Worm (Caenorhabditis elegans): ENCODE data around the gene clec-254.

Gene clec-254

ce11 chrV:18748726-18749125, 5.5 kb downstream of the clec-254 start, which contains the start of gene clec-252:
Gene clec-252 (minus strand): TSS chrV:18748826.
- TF ChIP-seq skn-1 (tag; optimal IDR thresholded peaks at IDR 0.05), result no peak
- no peak for TF ChIP-seq zfp-2 (tag; optimal IDR thresholded peaks at IDR 0.05)
- TF ChIP-seq zip-2 (tag; optimal IDR thresholded peaks at IDR 0.05), result no peak
- peak in 1 of 2 experiments; percentile 41 for TF ChIP-seq unc-62 (GFP tag; optimal IDR thresholded peaks at IDR 0.05 in 1 of 2)
- no peak for TF ChIP-seq unc-62 (tag; optimal IDR thresholded peaks at IDR 0.05)

DNA sequence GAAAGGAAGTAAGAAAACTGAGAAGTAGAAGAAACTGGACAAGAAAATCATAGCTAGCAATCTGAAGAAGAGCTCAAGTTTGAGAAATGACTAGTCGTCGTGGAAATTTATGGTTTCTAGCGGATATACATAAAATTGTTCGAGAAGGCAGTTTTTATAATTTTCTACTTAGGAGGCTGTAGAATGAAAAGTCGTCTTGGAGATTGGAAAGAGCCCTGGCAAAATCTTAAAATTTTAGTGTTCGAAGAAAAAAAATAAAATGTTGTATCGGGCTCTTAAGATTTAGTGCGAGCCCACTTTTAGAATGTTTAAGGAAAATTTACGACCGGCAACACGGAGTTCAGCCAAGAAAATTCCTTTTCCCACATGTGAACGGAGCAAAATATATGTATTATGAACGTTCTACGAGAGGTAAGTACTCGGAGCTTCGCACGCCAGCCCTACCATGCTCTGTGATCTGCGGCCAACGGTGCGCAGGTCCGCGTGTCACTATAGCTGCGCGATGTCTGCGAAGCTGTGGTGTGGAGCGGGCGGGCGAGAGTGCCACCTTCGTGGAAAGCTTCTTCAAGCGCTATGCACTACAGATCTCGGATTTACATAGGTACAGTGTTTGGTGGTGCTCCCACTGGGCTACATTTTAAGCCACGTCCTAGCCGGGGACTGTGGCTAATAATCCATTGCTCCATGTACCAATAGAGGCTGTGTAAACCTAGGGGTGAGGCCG, 7.1 kb downstream of the clec-254 start, which contains the start of gene clec-251:
Gene clec-251, minus strand, starts transcription at position 51 of the 724 bp plus-strand sequence.
- TF ChIP-seq egl-43 (GFP tag; IDR thresholded peaks at IDR 0.05) (no peak), F49E8.2 (tag; optimal IDR thresholded peaks at IDR 0.05; ENCODE audit: borderline replicate concordance) (no peak), set-16 (GFP tag; IDR thresholded peaks at IDR 0.05) (peak; percentile 51; the same call in 1 of the 2 replicates), ZK337.2 (GFP tag; IDR thresholded peaks at IDR 0.05) (no peak), lsy-2 (tag; optimal IDR thresholded peaks at IDR 0.05) (no peak), aha-1 (tag) (peak; percentile 35)

DNA sequence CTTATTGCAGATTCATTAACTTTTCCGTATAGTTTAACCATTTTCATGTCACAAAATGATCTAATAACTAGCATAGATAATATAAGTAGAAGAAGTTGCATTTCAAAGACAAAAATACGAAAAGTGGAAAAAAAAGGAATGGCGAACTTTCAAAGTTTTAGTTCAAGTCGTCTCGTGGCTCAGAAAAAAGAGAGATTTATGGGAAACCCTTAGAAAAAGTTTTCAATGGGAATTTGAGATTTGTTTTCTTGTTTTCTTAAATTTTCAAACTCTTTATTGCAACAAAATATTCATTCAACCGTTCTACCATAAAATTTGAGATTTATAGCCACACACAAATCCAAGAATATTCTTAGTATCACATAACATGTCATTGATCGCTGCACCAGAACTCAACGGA, 12.1 kb downstream of the clec-254 start, which contains the start of gene clec-250:
Gene clec-250, minus strand, starts transcription at position 101 of the 400 bp plus-strand sequence.
- TF ChIP-seq gei-8 (GFP tag; optimal IDR thresholded peaks at IDR 0.05), result no peak
- TF ChIP-seq snpc-4 (tag; optimal IDR thresholded peaks at IDR 0.05), result no peak
- TF ChIP-seq php-3 (GFP tag; IDR thresholded peaks at IDR 0.05), result no peak
- TF ChIP-seq nhr-102 (tag; optimal IDR thresholded peaks at IDR 0.05), result no peak
- TF ChIP-seq nhr-25 (tag; optimal IDR thresholded peaks at IDR 0.05; ENCODE audit: borderline replicate concordance, insufficient read depth), result no peak
- no peak for TF ChIP-seq hif-1 (tag; optimal IDR thresholded peaks at IDR 0.05)
- no peak for TF ChIP-seq ceh-32 (tag; optimal IDR thresholded peaks at IDR 0.05; ENCODE audit: poor library complexity)

DNA sequence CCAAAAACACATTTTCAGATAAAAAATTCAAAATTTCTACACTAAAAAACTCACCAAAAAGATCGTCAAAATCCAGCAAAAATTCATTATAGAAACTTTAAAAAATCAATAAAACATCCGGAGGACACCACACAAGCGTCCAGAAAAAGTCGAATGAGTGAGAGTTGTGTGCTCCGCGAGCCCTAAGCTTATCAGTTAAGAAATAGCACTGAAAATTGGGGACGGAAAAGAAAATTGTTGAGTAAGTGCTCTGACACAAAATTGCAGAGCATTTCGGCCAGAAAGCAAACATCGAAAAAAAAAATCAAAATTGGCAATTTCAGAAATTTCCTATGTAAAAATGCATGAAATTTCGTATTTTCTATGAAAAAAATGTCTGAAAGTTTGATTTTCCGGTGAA, 16.6 kb downstream of the clec-254 start:
- no peak for TF ChIP-seq ama-1 (optimal IDR thresholded peaks at IDR 0.05)
- peak; percentile 1 for TF ChIP-seq nhr-28 (tag; optimal IDR thresholded peaks at IDR 0.05)
- TF ChIP-seq duxl-1 (tag; optimal IDR thresholded peaks at IDR 0.05; ENCODE audit: poor library complexity), result peak; percentile 93

- TF ChIP-seq madf-9 (GFP tag; conservative IDR thresholded peaks at IDR 0.05) (no peak), F10B5.3 (tag; optimal IDR thresholded peaks at IDR 0.05) (no peak), nhr-6 (tag; optimal IDR thresholded peaks at IDR 0.05) (no peak), ceh-62 (tag; optimal IDR thresholded peaks at IDR 0.05) (no peak), tag-97 (GFP tag; IDR thresholded peaks at IDR 0.05) (no peak), unc-39 (tag; optimal IDR thresholded peaks at IDR 0.05) (no peak), nhr-10 (tag; optimal IDR thresholded peaks at IDR 0.05) (no peak), dve-1 (tag; optimal IDR thresholded peaks at IDR 0.05; ENCODE audit: insufficient read depth) (no peak)
Measured at ce11 chrV:18734381-18734780, 19.8 kb downstream of the clec-254 start, which contains the start of gene scl-20. Gene scl-20 (minus strand): TSS chrV:18734481.

- no peak for TF ChIP-seq F44E2.7 (GFP tag; IDR thresholded peaks at IDR 0.05)
- no peak for TF ChIP-seq zag-1 (tag; optimal IDR thresholded peaks at IDR 0.05)
- no peak for TF ChIP-seq aly-2 (tag; optimal IDR thresholded peaks at IDR 0.05)
- TF ChIP-seq nhr-11 (tag; optimal IDR thresholded peaks at IDR 0.05), result no peak
- TF ChIP-seq aha-1 (tag), result no peak
- no peak for TF ChIP-seq T20F7.1 (GFP tag; optimal IDR thresholded peaks at IDR 0.05)
- no peak for TF ChIP-seq mdt-29 (GFP tag; IDR thresholded peaks at IDR 0.05)
- no peak for TF ChIP-seq F37D6.2 (tag; optimal IDR thresholded peaks at IDR 0.05)
- TF ChIP-seq set-16 (GFP tag; IDR thresholded peaks at IDR 0.05), result no peak
- TF ChIP-seq tra-1 (GFP tag; IDR thresholded peaks at IDR 0.05), result no peak
- TF ChIP-seq mxl-3 (GFP tag; optimal IDR thresholded peaks at IDR 0.05), result no peak
- no peak for TF ChIP-seq ceh-20 (GFP tag; IDR thresholded peaks at IDR 0.05)
- TF ChIP-seq nhr-111 (GFP tag; optimal IDR thresholded peaks at IDR 0.05), result no peak
- no peak for TF ChIP-seq zip-11 (GFP tag; IDR thresholded peaks at IDR 0.05)
- TF ChIP-seq fos-1 (tag; optimal IDR thresholded peaks at IDR 0.05), result no peak
- no peak for TF ChIP-seq gei-8 (GFP tag; optimal IDR thresholded peaks at IDR 0.05)
- TF ChIP-seq hlh-11 (tag; optimal IDR thresholded peaks at IDR 0.05), result no peak
- TF ChIP-seq skn-1 (tag; optimal IDR thresholded peaks at IDR 0.05), result no peak
Measured at ce11 chrV:18733942-18734341, 20.3 kb downstream of the clec-254 start.
